Fruit fly (Drosophila melanogaster): ENCODE measurements around the gene BBS1.

Gene BBS1

dm6 chr3L:7087347-7087746 lies 38.4 kb upstream of the BBS1 start (continued):
- TF ChIP-seq CG8632 (GFP tag; optimal IDR thresholded peaks at IDR 0.05): no peak
- TF ChIP-seq fd59A (GFP tag; optimal IDR thresholded peaks at IDR 0.05): peak; percentile 14
- TF ChIP-seq Gug (GFP tag; IDR thresholded peaks at IDR 0.05): no peak
- TF ChIP-seq Sox15 (GFP tag; optimal IDR thresholded peaks at IDR 0.05): no peak
- no peak for TF ChIP-seq dac (GFP tag; optimal IDR thresholded peaks at IDR 0.05)
- TF ChIP-seq CG4318 (GFP tag; optimal IDR thresholded peaks at IDR 0.05): no peak
- TF ChIP-seq topi (GFP tag; optimal IDR thresholded peaks at IDR 0.05): no peak
- TF ChIP-seq OdsH (GFP tag; optimal IDR thresholded peaks at IDR 0.05): peak; percentile 1
- TF ChIP-seq CG10631 (GFP tag; optimal IDR thresholded peaks at IDR 0.05): peak; percentile 10
- TF ChIP-seq CG32006 (GFP tag; optimal IDR thresholded peaks at IDR 0.05): peak; percentile 3
- peak; percentile 43 for TF ChIP-seq Eip75B (GFP tag; optimal IDR thresholded peaks at IDR 0.05)

dm6 chr3L:7088687-7089086 lies 37.0 kb upstream of the BBS1 start, which contains the start of gene Cpr65Eb:
Gene Cpr65Eb, minus strand, starts transcription at chr3L:7088787.
- TF ChIP-seq CG4318 (GFP tag; optimal IDR thresholded peaks at IDR 0.05) (no peak), CG6808 (GFP tag; optimal IDR thresholded peaks at IDR 0.05) (no peak), net (GFP tag; optimal IDR thresholded peaks at IDR 0.05) (no peak)

dm6 chr3L:7090764-7091163 lies 34.9 kb upstream of the BBS1 start:
- TF ChIP-seq Gug (GFP tag; IDR thresholded peaks at IDR 0.05): no peak
- peak; percentile 18 for TF ChIP-seq OdsH (GFP tag; optimal IDR thresholded peaks at IDR 0.05)
- TF ChIP-seq CG8319 (GFP tag; optimal IDR thresholded peaks at IDR 0.05): peak; percentile 60
- 0 out of 2 replicates have a peak, but pooled peaks have one; percentile 30 for TF ChIP-seq CG15336 (GFP tag; IDR thresholded peaks at IDR 0.05)
- peak; percentile 47; the same call in 2 of the 3 replicates for TF ChIP-seq CG6163 (GFP tag; IDR thresholded peaks at IDR 0.05)
- no peak for TF ChIP-seq CG9139 (GFP tag; optimal IDR thresholded peaks at IDR 0.05)
- TF ChIP-seq spab (GFP tag; optimal IDR thresholded peaks at IDR 0.05): peak; percentile 32
- TF ChIP-seq vri (GFP tag; optimal IDR thresholded peaks at IDR 0.05): no peak
- peak; percentile 50 for TF ChIP-seq Eip75B (GFP tag; optimal IDR thresholded peaks at IDR 0.05)
- peak; percentile 39 for TF ChIP-seq Ets96B (tag; optimal IDR thresholded peaks at IDR 0.05)
- peak; percentile 26 for TF ChIP-seq topi (GFP tag; optimal IDR thresholded peaks at IDR 0.05)
- TF ChIP-seq CG6792 (GFP tag; optimal IDR thresholded peaks at IDR 0.05): peak; percentile 34
- peak; percentile 43 for TF ChIP-seq CG11762 (GFP tag; optimal IDR thresholded peaks at IDR 0.05; ENCODE audit: insufficient read depth)
- no peak for TF ChIP-seq CG1621 (tag; optimal IDR thresholded peaks at IDR 0.05)
- peak; percentile 77 for TF ChIP-seq CG3919 (GFP tag; optimal IDR thresholded peaks at IDR 0.05)
- no peak for TF ChIP-seq Sox15 (GFP tag; optimal IDR thresholded peaks at IDR 0.05)
- no peak for TF ChIP-seq Sox102F (GFP tag; optimal IDR thresholded peaks at IDR 0.05)
- no peak for TF ChIP-seq esn (GFP tag; optimal IDR thresholded peaks at IDR 0.05)
- peak; percentile 44 for TF ChIP-seq CG10669 (GFP tag; optimal IDR thresholded peaks at IDR 0.05)
- TF ChIP-seq pdm3 (GFP tag; optimal IDR thresholded peaks at IDR 0.05): peak; percentile 45
- TF ChIP-seq acj6 (GFP tag; optimal IDR thresholded peaks at IDR 0.05): peak; percentile 43
- peak; percentile 56; the same call in 1 of the 3 replicates for TF ChIP-seq eg (GFP tag; IDR thresholded peaks at IDR 0.05)
- no peak for TF ChIP-seq CG11294 (GFP tag; IDR thresholded peaks at IDR 0.05)
- TF ChIP-seq CG6854 (GFP tag; optimal IDR thresholded peaks at IDR 0.05): no peak
- TF ChIP-seq CG7368 (GFP tag; optimal IDR thresholded peaks at IDR 0.05): peak; percentile 64
- no peak for TF ChIP-seq Eip93F (GFP tag; optimal IDR thresholded peaks at IDR 0.05)
- TF ChIP-seq Lpt (GFP tag; optimal IDR thresholded peaks at IDR 0.05): no peak
- no peak for TF ChIP-seq Smox (GFP tag; optimal IDR thresholded peaks at IDR 0.05)
- TF ChIP-seq CG32006 (GFP tag; optimal IDR thresholded peaks at IDR 0.05): peak; percentile 25
- TF ChIP-seq Met (GFP tag; optimal IDR thresholded peaks at IDR 0.05): peak; percentile 3
- peak; percentile 14 for TF ChIP-seq CG11902 (GFP tag; optimal IDR thresholded peaks at IDR 0.05)
- no peak for TF ChIP-seq dac (GFP tag; optimal IDR thresholded peaks at IDR 0.05)
- TF ChIP-seq ss (GFP tag; optimal IDR thresholded peaks at IDR 0.05): no peak
- no peak for TF ChIP-seq CG8119 (GFP tag; IDR thresholded peaks at IDR 0.05)
- TF ChIP-seq dsx (GFP tag; optimal IDR thresholded peaks at IDR 0.05; ENCODE audit: poor library complexity, severe bottlenecking): no peak
- TF ChIP-seq CG3032 (tag; optimal IDR thresholded peaks at IDR 0.05): peak; percentile 43
- no peak for TF ChIP-seq fkh (GFP tag; optimal IDR thresholded peaks at IDR 0.05)
- TF ChIP-seq CG16779 (tag; optimal IDR thresholded peaks at IDR 0.05): no peak
- no peak for TF ChIP-seq salr (GFP tag; optimal IDR thresholded peaks at IDR 0.05)
- TF ChIP-seq net (GFP tag; optimal IDR thresholded peaks at IDR 0.05): peak; percentile 13
- peak; percentile 24 for TF ChIP-seq CG34406 (GFP tag; optimal IDR thresholded peaks at IDR 0.05)
- TF ChIP-seq CG6808 (GFP tag; optimal IDR thresholded peaks at IDR 0.05): peak; percentile 22
